Fruit fly (Drosophila melanogaster) whole organism, adult: ENCODE data around the gene CG3841.

Experiments used
- CG11617 ChIP-seq: fragments of 200-800 bp; sonication (Bioruptor generic); optimal IDR thresholded peaks from 2 replicates; lab custom pipeline; 2017; ENCODE audit warnings: mild to moderate bottlenecking, missing biosample characterization, missing genetic modification reagents, missing genetic modification characterization
- CG12768 ChIP-seq: fragments of 200-800 bp; sonication (Bioruptor generic); optimal IDR thresholded peaks from 2 replicates; lab custom pipeline; 2017; ENCODE audit warnings: missing biosample characterization, missing genetic modification characterization, mild to moderate bottlenecking, moderate library complexity, missing genetic modification reagents
- CG14711 ChIP-seq: fragments of 200-800 bp; sonication (Bioruptor generic); optimal IDR thresholded peaks from 2 replicates; lab custom pipeline; 2018; ENCODE audit warnings: missing biosample characterization, mild to moderate bottlenecking, missing genetic modification characterization, moderate library complexity
- CG1620 ChIP-seq: fragments of 200-800 bp; sonication (Bioruptor generic); optimal IDR thresholded peaks from 2 replicates; lab custom pipeline; 2016; ENCODE audit warnings: missing biosample characterization, missing genetic modification characterization
- CG33017 ChIP-seq: fragments of 200-800 bp; sonication (Bioruptor generic); optimal IDR thresholded peaks from 2 replicates; lab custom pipeline; 2018; ENCODE audit warnings: missing biosample characterization, mild to moderate bottlenecking, missing genetic modification characterization, moderate library complexity
- CG5204 ChIP-seq: fragments of 200-800 bp; sonication (Bioruptor generic); optimal IDR thresholded peaks from 2 replicates; lab custom pipeline; 2016; ENCODE audit warnings: missing biosample characterization, missing genetic modification characterization
- CG7045 ChIP-seq: fragments of 200-800 bp; sonication (Bioruptor generic); optimal IDR thresholded peaks from 2 replicates; lab custom pipeline; 2017; ENCODE audit warnings: missing biosample characterization, mild to moderate bottlenecking, missing genetic modification characterization
- CG7101 ChIP-seq: fragments of 200-800 bp; sonication (Bioruptor generic); optimal IDR thresholded peaks from 2 replicates; lab custom pipeline; 2018; ENCODE audit warnings: missing biosample characterization, mild to moderate bottlenecking, missing genetic modification characterization, moderate library complexity
- Clk ChIP-seq: fragments of 200-800 bp; sonication (Bioruptor generic); optimal IDR thresholded peaks from 2 replicates; lab custom pipeline; 2017; ENCODE audit warnings: missing biosample characterization, missing genetic modification characterization
- Crg-1 ChIP-seq: fragments of 200-800 bp; sonication (Bioruptor generic); optimal IDR thresholded peaks from 2 replicates; lab custom pipeline; 2016; ENCODE audit warnings: missing biosample characterization, missing genetic modification characterization
- Hr96 ChIP-seq: fragments of 200-800 bp; sonication (Bioruptor generic); optimal IDR thresholded peaks from 2 replicates; lab custom pipeline; 2016; ENCODE audit warnings: missing biosample characterization, missing genetic modification characterization
- Mnt ChIP-seq: fragments of 200-800 bp; sonication (Bioruptor generic); optimal IDR thresholded peaks from 2 replicates; lab custom pipeline; 2016; ENCODE audit warnings: missing biosample characterization, mild to moderate bottlenecking, missing genetic modification characterization
- bab1 ChIP-seq: fragments of 200-800 bp; sonication (Bioruptor generic); optimal IDR thresholded peaks from 3 replicates; lab custom pipeline; 2019; ENCODE audit warnings: missing biosample characterization, mild to moderate bottlenecking, missing genetic modification characterization, moderate library complexity
- cic ChIP-seq: fragments of 200-800 bp; sonication (Bioruptor generic); optimal IDR thresholded peaks from 2 replicates; lab custom pipeline; 2017; ENCODE audit warnings: missing biosample characterization, mild to moderate bottlenecking, missing genetic modification characterization, moderate library complexity
- cnc ChIP-seq, 2 experiments: fragments of >200 bp; optimal IDR thresholded peaks; 2 replicates each; lab custom pipeline; 2017
- kay ChIP-seq: fragments of 200-800 bp; sonication (Bioruptor generic); peaks from one replicate; lab custom pipeline; 2016; ENCODE audit warnings: missing biosample characterization, missing genetic modification characterization, borderline replicate concordance
- ovo ChIP-seq: fragments of 200-800 bp; sonication (Bioruptor generic); optimal IDR thresholded peaks from 2 replicates; lab custom pipeline; 2016; ENCODE audit warnings: missing biosample characterization, missing genetic modification characterization
- pad ChIP-seq: fragments of 200-800 bp; sonication (Bioruptor generic); optimal IDR thresholded peaks from 3 replicates; lab custom pipeline; 2017; ENCODE audit warnings: missing biosample characterization, missing genetic modification characterization, mild to moderate bottlenecking, moderate library complexity, missing genetic modification reagents
- tj ChIP-seq: fragments of 200-800 bp; sonication (Bioruptor generic); optimal IDR thresholded peaks from 3 replicates; lab custom pipeline; 2017; ENCODE audit warnings: missing biosample characterization, mild to moderate bottlenecking, missing genetic modification characterization, moderate library complexity
- toe ChIP-seq: fragments of 200-800 bp; sonication (Bioruptor generic); optimal IDR thresholded peaks from 2 replicates; lab custom pipeline; 2016; ENCODE audit warnings: missing biosample characterization, missing genetic modification characterization

The CG3841 gene

DNA sequence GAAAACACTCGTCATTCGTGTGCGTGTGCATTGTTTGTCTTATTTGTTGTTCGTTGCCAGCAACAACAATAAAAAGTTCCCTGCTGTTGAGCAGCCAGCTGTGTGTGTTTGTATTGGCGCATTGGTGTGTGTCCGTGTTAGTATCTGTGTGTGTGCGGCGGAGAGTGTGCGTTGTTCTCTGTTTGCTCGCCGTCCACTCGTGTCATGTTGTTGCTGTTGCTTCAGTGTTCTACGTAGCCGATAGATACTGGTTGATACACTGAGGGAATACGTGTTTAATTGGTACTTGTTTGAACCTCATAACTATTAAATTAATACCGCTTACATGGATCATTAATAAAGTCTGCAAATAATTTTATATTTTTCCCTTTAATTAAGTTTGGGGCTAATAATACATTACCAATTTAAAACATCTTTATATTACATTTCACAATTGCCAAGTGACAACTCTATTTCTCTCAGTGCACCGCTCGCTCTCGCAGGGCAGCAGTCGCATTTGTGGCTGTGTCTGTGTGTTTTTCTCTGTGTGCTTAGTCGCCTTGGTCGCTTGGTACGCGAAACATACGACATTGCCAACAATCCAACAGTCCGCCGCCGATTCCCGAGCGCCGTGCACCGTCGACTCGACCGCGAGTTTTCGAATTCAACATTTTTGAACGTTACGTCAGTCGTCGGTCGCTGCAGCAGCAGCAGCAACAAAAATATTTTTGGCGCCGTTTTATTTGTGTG is 20.8 kb upstream of the CG3841 start, which contains the start of gene brwl:
brwl (plus strand) TSS at position 531 of the 729 bp plus-strand sequence.
- peak; percentile 86 for TF ChIP-seq Mnt (GFP tag; lab: Kevin White, UChicago)
- TF ChIP-seq ovo (GFP tag; lab: Kevin White, UChicago): peak; percentile 86
- peak; percentile 76 for TF ChIP-seq kay (GFP tag; lab: Kevin White, UChicago)
- peak; percentile 84 for TF ChIP-seq pad
- peak; percentile 88 for TF ChIP-seq Crg-1
- peak; percentile 96 for TF ChIP-seq Hr96 (GFP tag; lab: Kevin White, UChicago)
- TF ChIP-seq CG12768 (GFP tag; lab: Kevin White, UChicago): peak; percentile 97
- peak; percentile 97 for TF ChIP-seq toe (GFP tag; lab: Kevin White, UChicago)
- peak; percentile 97 for TF ChIP-seq CG5204 (GFP tag; lab: Kevin White, UChicago)
- peak; percentile 87 for TF ChIP-seq CG1620 (GFP tag; lab: Kevin White, UChicago)
- TF ChIP-seq CG7045 (GFP tag; lab: Kevin White, UChicago): peak; percentile 96
- TF ChIP-seq tj (GFP tag; lab: Kevin White, UChicago): peak; percentile 85
- peak; percentile 95 for TF ChIP-seq CG33017
- peak; percentile 91 for TF ChIP-seq CG14711 (tag; lab: Kevin White, UChicago)
- TF ChIP-seq CG7101: peak; percentile 96
- peak; percentile 96 for TF ChIP-seq CG11617 (GFP tag; lab: Kevin White, UChicago)
- peak; percentile 94 for TF ChIP-seq bab1
- peak; percentile 74 for TF ChIP-seq cic (GFP tag; lab: Kevin White, UChicago)
- peak; percentile 93 for TF ChIP-seq Clk (GFP tag; lab: Kevin White, UChicago)
- TF ChIP-seq cnc (optimal IDR thresholded peaks at IDR 0.05; lab: Kevin White, UChicago): no peak

DNA sequence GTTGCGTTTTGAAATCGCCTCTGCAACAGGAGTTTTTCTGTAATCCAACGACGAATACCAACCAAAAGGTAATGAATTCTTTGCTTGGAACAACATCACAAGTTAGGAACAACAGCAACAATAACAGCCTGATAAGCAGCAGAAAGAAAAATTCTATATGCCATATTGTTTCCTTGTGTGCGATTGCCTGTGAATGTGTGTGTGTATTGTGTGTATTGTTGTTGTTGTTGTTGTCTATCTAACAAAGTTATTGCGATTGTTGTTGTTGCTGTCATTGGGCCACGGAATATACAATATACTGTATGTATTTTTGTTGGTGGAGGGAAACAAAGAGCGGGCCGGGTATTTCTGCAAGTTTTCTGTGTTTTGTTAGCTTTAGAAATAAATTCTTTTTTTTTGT is 20.1 kb upstream of the CG3841 start:
- TF ChIP-seq kay (GFP tag; lab: Kevin White, UChicago) (peak; percentile 80), ovo (GFP tag; lab: Kevin White, UChicago) (no peak)

DNA sequence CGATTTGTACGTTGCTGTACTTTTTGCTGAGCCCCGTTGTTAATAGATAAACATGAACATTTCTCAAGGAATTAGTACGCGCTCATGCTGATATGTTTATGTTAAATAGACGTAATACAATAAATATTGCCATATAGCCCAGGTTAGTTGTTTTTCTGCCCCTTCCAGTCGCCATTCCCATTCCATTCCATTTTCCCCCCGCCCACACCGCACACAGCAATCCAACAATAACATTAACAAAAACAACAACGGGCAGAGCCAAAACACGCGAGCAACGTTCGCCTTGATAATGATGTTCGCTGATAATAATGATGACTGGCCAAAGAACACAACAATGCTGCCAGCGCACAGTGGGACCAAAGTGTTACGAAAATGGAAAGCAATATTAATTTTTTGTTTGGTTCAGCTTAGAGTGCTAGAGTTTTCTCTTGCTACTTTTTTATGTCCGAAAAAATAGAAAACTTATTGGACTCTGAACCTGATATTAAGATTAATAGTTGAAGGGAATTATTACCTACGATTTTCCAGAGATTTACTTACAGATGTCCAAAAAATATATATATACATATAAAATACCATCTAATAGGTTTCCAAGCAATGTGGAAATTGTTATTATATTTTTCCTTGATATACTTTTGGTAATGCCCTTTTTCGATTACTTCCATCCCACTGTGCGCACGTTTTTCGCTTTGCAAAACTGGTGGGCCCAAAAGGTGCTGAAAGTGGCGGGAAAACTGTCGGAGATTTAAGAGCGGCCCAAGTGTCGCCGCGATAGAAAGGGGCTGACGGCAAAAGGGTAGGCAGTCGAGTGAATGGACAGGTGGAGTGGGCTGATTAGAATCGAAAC is 19.5 kb upstream of the CG3841 start:
- TF ChIP-seq CG7101 (peak; percentile 91), CG14711 (tag; lab: Kevin White, UChicago) (peak; percentile 87), kay (GFP tag; lab: Kevin White, UChicago) (peak; percentile 89), Mnt (GFP tag; lab: Kevin White, UChicago) (peak; percentile 98), CG11617 (GFP tag; lab: Kevin White, UChicago) (peak; percentile 97), CG7045 (GFP tag; lab: Kevin White, UChicago) (peak; percentile 93), cnc (optimal IDR thresholded peaks at IDR 0.05; lab: Kevin White, UChicago) (no peak), ovo (GFP tag; lab: Kevin White, UChicago) (peak; percentile 84), Clk (GFP tag; lab: Kevin White, UChicago) (peak; percentile 81), Hr96 (GFP tag; lab: Kevin White, UChicago) (peak; percentile 78), CG5204 (GFP tag; lab: Kevin White, UChicago) (peak; percentile 86), tj (GFP tag; lab: Kevin White, UChicago) (peak; percentile 91), toe (GFP tag; lab: Kevin White, UChicago) (peak; percentile 65), CG33017 (peak; percentile 93), CG12768 (GFP tag; lab: Kevin White, UChicago) (peak; percentile 92), Crg-1 (peak; percentile 87), cic (GFP tag; lab: Kevin White, UChicago) (peak; percentile 96), bab1 (peak; percentile 97), pad (peak; percentile 88), CG1620 (GFP tag; lab: Kevin White, UChicago) (peak; percentile 73)

DNA sequence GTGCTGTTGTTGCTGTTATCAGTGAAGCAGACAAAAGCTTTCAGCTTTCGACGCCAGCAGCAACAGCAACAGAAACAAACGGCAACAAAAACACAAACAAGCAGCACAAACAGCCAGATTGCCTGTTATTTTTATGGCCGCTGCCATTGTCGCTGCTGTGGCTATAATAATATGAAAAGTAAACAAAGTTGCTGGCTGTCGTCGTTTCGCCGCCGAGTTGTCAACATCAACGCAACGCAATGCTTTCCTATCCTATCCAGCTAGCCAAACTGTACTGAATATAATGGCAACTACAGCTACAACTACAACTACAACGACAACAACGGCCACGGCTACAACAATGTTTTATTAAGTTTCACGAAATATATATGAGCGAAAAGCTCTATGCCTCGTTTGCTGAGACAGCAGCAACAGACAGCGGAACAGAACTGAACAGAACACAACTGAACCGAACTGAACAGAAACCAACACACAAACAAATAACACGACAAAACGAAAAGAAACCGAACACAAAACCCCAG is 18.5 kb upstream of the CG3841 start:
- TF ChIP-seq CG7101: peak; percentile 48
- TF ChIP-seq CG7045 (GFP tag; lab: Kevin White, UChicago): peak; percentile 29
- peak; percentile 90 for TF ChIP-seq kay (GFP tag; lab: Kevin White, UChicago)
- peak; percentile 3 for TF ChIP-seq ovo (GFP tag; lab: Kevin White, UChicago)
- peak; percentile 85 for TF ChIP-seq tj (GFP tag; lab: Kevin White, UChicago)
- peak; percentile 27 for TF ChIP-seq Clk (GFP tag; lab: Kevin White, UChicago)
- TF ChIP-seq Mnt (GFP tag; lab: Kevin White, UChicago): no peak
- TF ChIP-seq CG14711 (tag; lab: Kevin White, UChicago): peak; percentile 41
- peak; percentile 64 for TF ChIP-seq Crg-1
- TF ChIP-seq cic (GFP tag; lab: Kevin White, UChicago): no peak
- TF ChIP-seq bab1: peak; percentile 89
- peak; percentile 8 for TF ChIP-seq CG11617 (GFP tag; lab: Kevin White, UChicago)
- TF ChIP-seq toe (GFP tag; lab: Kevin White, UChicago): no peak

DNA sequence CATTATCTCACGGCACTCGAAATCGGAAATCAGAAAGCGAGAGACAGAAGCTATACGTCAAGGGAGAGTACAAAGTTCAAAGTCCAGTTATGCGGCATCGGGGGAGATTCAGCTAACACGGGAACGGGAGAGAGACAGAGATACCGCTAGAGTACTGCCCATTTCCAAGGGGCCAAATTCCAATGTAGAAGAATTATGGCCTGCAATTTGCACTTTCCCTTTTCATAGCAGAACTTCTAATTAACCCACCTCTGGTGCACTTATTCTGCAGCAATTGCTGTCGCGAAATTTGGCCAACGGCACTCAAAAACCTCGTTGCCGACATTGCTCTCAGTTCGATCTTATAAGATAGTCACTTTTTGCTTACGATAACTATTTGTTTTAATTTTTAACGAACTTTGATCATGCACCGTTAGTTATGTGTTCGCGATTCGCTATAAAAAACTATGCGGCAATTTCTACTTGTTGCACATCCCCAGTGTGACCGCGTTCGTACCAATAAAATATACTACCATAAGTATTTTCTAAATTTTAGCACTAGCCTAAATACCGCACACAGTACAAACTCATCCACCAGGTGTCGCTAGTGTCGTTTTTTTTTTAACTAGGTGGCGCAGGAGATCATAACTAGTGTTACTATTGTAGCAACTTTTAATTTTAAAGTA is 12.9 kb upstream of the CG3841 start, which contains the start of gene Mtpalpha:
Mtpalpha (minus strand) TSS at position 501 of the 665 bp plus-strand sequence.
- TF ChIP-seq Mnt (GFP tag; lab: Kevin White, UChicago): peak; percentile 28
- peak; percentile 36 for TF ChIP-seq cic (GFP tag; lab: Kevin White, UChicago)
- no peak for TF ChIP-seq cnc (optimal IDR thresholded peaks at IDR 0.05; lab: Kevin White, UChicago)
- peak; percentile 57 for TF ChIP-seq Crg-1
- TF ChIP-seq CG33017: peak; percentile 37
- TF ChIP-seq ovo (GFP tag; lab: Kevin White, UChicago): peak; percentile 48
- peak; percentile 87 for TF ChIP-seq Hr96 (GFP tag; lab: Kevin White, UChicago)
- TF ChIP-seq CG5204 (GFP tag; lab: Kevin White, UChicago): peak; percentile 72
- TF ChIP-seq CG1620 (GFP tag; lab: Kevin White, UChicago): peak; percentile 35
- TF ChIP-seq CG11617 (GFP tag; lab: Kevin White, UChicago): peak; percentile 84
- peak; percentile 7 for TF ChIP-seq CG7101
- TF ChIP-seq kay (GFP tag; lab: Kevin White, UChicago): peak; percentile 79
- TF ChIP-seq toe (GFP tag; lab: Kevin White, UChicago): peak; percentile 85
- TF ChIP-seq CG14711 (tag; lab: Kevin White, UChicago): no peak
- TF ChIP-seq bab1: peak; percentile 85
- peak; percentile 15 for TF ChIP-seq pad
- peak; percentile 75 for TF ChIP-seq CG7045 (GFP tag; lab: Kevin White, UChicago)
- TF ChIP-seq CG12768 (GFP tag; lab: Kevin White, UChicago): peak; percentile 98
- TF ChIP-seq tj (GFP tag; lab: Kevin White, UChicago): peak; percentile 77
- peak; percentile 57 for TF ChIP-seq Clk (GFP tag; lab: Kevin White, UChicago)
